Worm (Caenorhabditis elegans): ENCODE results near the gene col-110.
A peak's percentile ranks its signal among the peaks of the same experiment; 100 is the strongest.

The col-110 gene

ce11 chrIV:4576847-4577246 is 32.6 kb downstream of the col-110 start:
- TF ChIP-seq ztf-25 (GFP tag; IDR thresholded peaks at IDR 0.05) (no peak), let-526 (GFP tag; IDR thresholded peaks at IDR 0.05) (no peak), Y95B8A.8 (GFP tag; IDR thresholded peaks at IDR 0.05) (no peak), rcor-1 (GFP tag; IDR thresholded peaks at IDR 0.05) (no peak), attf-6 (GFP tag; IDR thresholded peaks at IDR 0.05) (no peak), attf-3 (GFP tag; conservative IDR thresholded peaks at IDR 0.05) (no peak), hlh-26 (GFP tag; conservative IDR thresholded peaks at IDR 0.05) (no peak), zim-3 (tag; optimal IDR thresholded peaks at IDR 0.05) (no peak), F57C9.4 (tag; optimal IDR thresholded peaks at IDR 0.05) (no peak), mcd-1 (GFP tag; IDR thresholded peaks at IDR 0.05) (no peak), lin-54 (GFP tag; optimal IDR thresholded peaks at IDR 0.05) (no peak), die-1 (tag; optimal IDR thresholded peaks at IDR 0.05) (no peak), sdz-38 (tag; optimal IDR thresholded peaks at IDR 0.05) (no peak), unc-62 (GFP tag; optimal IDR thresholded peaks at IDR 0.05) (no peak)

ce11 chrIV:4574051-4574450 is 35.4 kb downstream of the col-110 start:
- TF ChIP-seq hmg-20 (GFP tag; IDR thresholded peaks at IDR 0.05) (no peak), egl-44 (GFP tag; IDR thresholded peaks at IDR 0.05) (no peak), aptf-2 (GFP tag; conservative IDR thresholded peaks at IDR 0.05) (no peak), hsf-1 (GFP tag; IDR thresholded peaks at IDR 0.05) (no peak), B0261.1 (tag; optimal IDR thresholded peaks at IDR 0.05) (no peak), egl-18 (GFP tag; IDR thresholded peaks at IDR 0.05) (no peak), Y56A3A.18 (GFP tag; IDR thresholded peaks at IDR 0.05) (no peak), cebp-1 (GFP tag; IDR thresholded peaks at IDR 0.05) (no peak), cebp-1 (tag; optimal IDR thresholded peaks at IDR 0.05) (no peak), dpl-1 (GFP tag; optimal IDR thresholded peaks at IDR 0.05) (no peak)

- TF ChIP-seq zfh-2 (GFP tag; conservative IDR thresholded peaks at IDR 0.05) (peak; percentile 72), ceh-27 (GFP tag; optimal IDR thresholded peaks at IDR 0.05) (no peak), lin-26 (GFP tag; IDR thresholded peaks at IDR 0.05) (no peak), zim-3 (tag; optimal IDR thresholded peaks at IDR 0.05) (no peak), egrh-3 (GFP tag; IDR thresholded peaks at IDR 0.05) (peak; percentile 21; the same call in 1 of the 2 replicates), F52B5.7 (tag; optimal IDR thresholded peaks at IDR 0.05) (no peak)
Measured at ce11 chrIV:4570599-4570998, 38.9 kb downstream of the col-110 start.

ce11 chrIV:4568402-4568891 is 41.0 kb downstream of the col-110 start, which contains the start of gene F28E10.1:
TSS of gene F28E10.1 (plus strand) at chrIV:4568841.
- TF ChIP-seq nfya-1 (tag; optimal IDR thresholded peaks at IDR 0.05; ENCODE audit: borderline replicate concordance, insufficient read depth) (no peak), ceh-27 (GFP tag; optimal IDR thresholded peaks at IDR 0.05) (peak; percentile 4)

- TF ChIP-seq cebp-1 (GFP tag; IDR thresholded peaks at IDR 0.05) (no peak), cebp-1 (tag; optimal IDR thresholded peaks at IDR 0.05) (no peak), rcor-1 (GFP tag; IDR thresholded peaks at IDR 0.05) (no peak), madf-6 (GFP tag; IDR thresholded peaks at IDR 0.05) (no peak), F57C9.4 (tag; optimal IDR thresholded peaks at IDR 0.05) (no peak), tbp1 (GFP tag; optimal IDR thresholded peaks at IDR 0.05) (no peak), ceh-91 (GFP tag; IDR thresholded peaks at IDR 0.05) (no peak), xnd-1 (tag; optimal IDR thresholded peaks at IDR 0.05) (no peak), dox-1 (GFP tag; IDR thresholded peaks at IDR 0.05) (no peak), Y53G8AR.9 (GFP tag; conservative IDR thresholded peaks at IDR 0.05) (no peak), ceh-79 (tag; optimal IDR thresholded peaks at IDR 0.05) (no peak), ztf-22 (GFP tag; optimal IDR thresholded peaks at IDR 0.05) (no peak), nfya-2 (GFP tag; IDR thresholded peaks at IDR 0.05) (no peak), mes-4 (tag; optimal IDR thresholded peaks at IDR 0.05) (no peak), nhr-120 (GFP tag; IDR thresholded peaks at IDR 0.05) (no peak), madf-10 (tag; optimal IDR thresholded peaks at IDR 0.05) (no peak)
Measured at ce11 chrIV:4567343-4567742, 42.1 kb downstream of the col-110 start, which contains the start of gene F28E10.4. TSS of gene F28E10.4 (minus strand) at chrIV:4567443.
